Worm (Caenorhabditis elegans): ENCODE data around the gene fbxa-88.

The fbxa-88 gene

ce11 chrV:16132215-16132614 is 10.7 kb downstream of the fbxa-88 start:
- TF ChIP-seq npax-4 (tag; optimal IDR thresholded peaks at IDR 0.05) (no peak), K02D7.2 (tag; optimal IDR thresholded peaks at IDR 0.05) (no peak), K09A11.1 (tag; optimal IDR thresholded peaks at IDR 0.05; ENCODE audit: insufficient read depth) (no peak), tbx-2 (tag; optimal IDR thresholded peaks at IDR 0.05) (no peak), hlh-15 (tag; optimal IDR thresholded peaks at IDR 0.05) (no peak), ceh-9 (tag; optimal IDR thresholded peaks at IDR 0.05) (no peak), fkh-6 (tag; optimal IDR thresholded peaks at IDR 0.05) (no peak), ama-1 (optimal IDR thresholded peaks at IDR 0.05) (no peak)

- TF ChIP-seq pag-3 (tag; optimal IDR thresholded peaks at IDR 0.05; ENCODE audit: borderline replicate concordance) (no peak), odd-2 (tag; optimal IDR thresholded peaks at IDR 0.05) (no peak), unc-86 (tag; optimal IDR thresholded peaks at IDR 0.05) (no peak), ceh-14 (tag; optimal IDR thresholded peaks at IDR 0.05) (no peak), ceh-48 (tag; optimal IDR thresholded peaks at IDR 0.05) (no peak)
These were observed 11.7 kb downstream of the fbxa-88 start, which contains the start of gene fbxa-142 for ce11 chrV:16131249-16131648. Gene fbxa-142, minus strand, starts transcription at chrV:16131349.

ce11 chrV:16129116-16129515 is 13.8 kb downstream of the fbxa-88 start:
- TF ChIP-seq ceh-48 (tag; optimal IDR thresholded peaks at IDR 0.05) (no peak), sox-2 (GFP tag; IDR thresholded peaks at IDR 0.05) (no peak), ttx-3 (tag; optimal IDR thresholded peaks at IDR 0.05) (no peak), elt-4 (tag; optimal IDR thresholded peaks at IDR 0.05) (no peak), zip-5 (tag; optimal IDR thresholded peaks at IDR 0.05) (no peak), hlh-6 (tag; optimal IDR thresholded peaks at IDR 0.05) (no peak), K02D7.2 (tag; optimal IDR thresholded peaks at IDR 0.05) (no peak), fkh-10 (GFP tag; optimal IDR thresholded peaks at IDR 0.05) (no peak), pqm-1 (tag; optimal IDR thresholded peaks at IDR 0.05) (no peak), pag-3 (tag; optimal IDR thresholded peaks at IDR 0.05; ENCODE audit: borderline replicate concordance) (no peak), ceh-30 (tag; optimal IDR thresholded peaks at IDR 0.05) (no peak), unc-86 (tag; optimal IDR thresholded peaks at IDR 0.05) (no peak), hlh-30 (tag; optimal IDR thresholded peaks at IDR 0.05; ENCODE audit: insufficient read depth) (no peak), unc-3 (GFP tag; conservative IDR thresholded peaks at IDR 0.05) (no peak), unc-3 (tag; optimal IDR thresholded peaks at IDR 0.05) (no peak), F13H6.1 (tag; optimal IDR thresholded peaks at IDR 0.05) (no peak), ref-2 (tag; optimal IDR thresholded peaks at IDR 0.05) (no peak), ahr-1 (tag; optimal IDR thresholded peaks at IDR 0.05) (no peak)

ce11 chrV:16127401-16127800 is 15.5 kb downstream of the fbxa-88 start, which contains the start of gene fbxa-143:
Gene fbxa-143, minus strand, starts transcription at chrV:16127501.
- TF ChIP-seq ceh-14 (tag; optimal IDR thresholded peaks at IDR 0.05) (no peak), sox-2 (GFP tag; IDR thresholded peaks at IDR 0.05) (no peak), unc-86 (tag; optimal IDR thresholded peaks at IDR 0.05) (no peak), fkh-6 (tag; optimal IDR thresholded peaks at IDR 0.05) (no peak), ahr-1 (tag; optimal IDR thresholded peaks at IDR 0.05) (no peak)

- TF ChIP-seq K02D7.2 (tag; optimal IDR thresholded peaks at IDR 0.05) (no peak), syd-9 (tag; optimal IDR thresholded peaks at IDR 0.05) (no peak), mec-3 (tag; optimal IDR thresholded peaks at IDR 0.05; ENCODE audit: borderline replicate concordance) (no peak)
These were observed 18.2 kb downstream of the fbxa-88 start, which contains the start of gene nhr-111 for ce11 chrV:16124739-16125138. Gene nhr-111, minus strand, starts transcription at chrV:16124839.

ce11 chrV:16121451-16121850 is 21.5 kb downstream of the fbxa-88 start:
- TF ChIP-seq fkh-6 (tag; optimal IDR thresholded peaks at IDR 0.05) (no peak), ref-2 (tag; optimal IDR thresholded peaks at IDR 0.05) (no peak), Y22D7AL.16 (tag; optimal IDR thresholded peaks at IDR 0.05) (no peak), ahr-1 (tag; optimal IDR thresholded peaks at IDR 0.05) (no peak), ceh-22 (tag; optimal IDR thresholded peaks at IDR 0.05) (no peak), F13H6.1 (tag; optimal IDR thresholded peaks at IDR 0.05) (no peak), ceh-18 (tag; optimal IDR thresholded peaks at IDR 0.05) (no peak)
